Worm (Caenorhabditis elegans): Measurements from ENCODE around the gene C31H2.14.

C31H2.14 gene

DNA sequence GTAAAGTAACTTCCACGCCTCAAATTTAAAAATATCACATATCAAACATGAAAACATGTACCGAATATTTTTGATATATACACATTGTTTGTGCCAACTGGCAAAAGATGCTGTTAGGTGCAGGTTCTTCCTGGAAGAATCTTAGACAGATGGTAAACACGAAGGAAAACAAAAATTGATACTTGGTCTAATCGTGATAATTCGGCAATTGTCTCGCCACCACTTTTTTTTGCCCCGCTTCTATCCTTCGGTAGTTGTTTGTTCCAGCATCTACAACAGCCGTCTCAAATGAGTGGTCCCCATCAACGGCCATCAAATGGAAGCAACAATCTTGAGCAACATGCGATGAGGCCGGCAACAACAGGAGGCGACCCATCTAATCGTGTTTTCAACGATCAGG is 49.4 kb downstream of the C31H2.14 start:
- no peak for TF ChIP-seq ceh-36 (tag; optimal IDR thresholded peaks at IDR 0.05)
- no peak for TF ChIP-seq tbx-37 (GFP tag; conservative IDR thresholded peaks at IDR 0.05)
- no peak for TF ChIP-seq sea-1 (GFP tag; conservative IDR thresholded peaks at IDR 0.05)
- no peak for TF ChIP-seq flt-1 (GFP tag; IDR thresholded peaks at IDR 0.05)
- TF ChIP-seq tra-4 (tag; optimal IDR thresholded peaks at IDR 0.05), result no peak
- no peak for TF ChIP-seq aly-1 (tag; optimal IDR thresholded peaks at IDR 0.05)
- TF ChIP-seq ama-1 (optimal IDR thresholded peaks at IDR 0.05), result no peak
- TF ChIP-seq hnd-1 (tag; optimal IDR thresholded peaks at IDR 0.05), result no peak
- TF ChIP-seq pes-1 (GFP tag; IDR thresholded peaks at IDR 0.05), result no peak
- no peak for TF ChIP-seq F13C5.2 (tag; optimal IDR thresholded peaks at IDR 0.05)
- TF ChIP-seq tbx-11 (GFP tag; IDR thresholded peaks at IDR 0.05), result no peak
- no peak for TF ChIP-seq hmg-4 (GFP tag; optimal IDR thresholded peaks at IDR 0.05)
- no peak for TF ChIP-seq scrt-1 (GFP tag; IDR thresholded peaks at IDR 0.05)
- TF ChIP-seq ets-7 (tag; optimal IDR thresholded peaks at IDR 0.05), result no peak
- TF ChIP-seq B0310.2 (tag; optimal IDR thresholded peaks at IDR 0.05), result no peak
- no peak for TF ChIP-seq ceh-13 (GFP tag; optimal IDR thresholded peaks at IDR 0.05)
- no peak for TF ChIP-seq hmbx-1 (tag; optimal IDR thresholded peaks at IDR 0.05)
